Worm (Caenorhabditis elegans) whole organism, midembryonic: ENCODE results near the gene F13H10.9.
"Not testable (repeated sequence)": the region's sequence is repeated elsewhere in the genome, so short reads cannot be mapped to it uniquely, and the experiment has no call there.

ENCODE experiments used
- T22C8.4 ChIP-seq: fragments of 200-800 bp; sonication (Bioruptor generic); IDR thresholded peaks from 2 replicates; pipeline ENCODE4 v1.3.6; 2022; ENCODE audit warnings: missing genetic modification characterization, missing compliant biosample characterization
- cog-1 ChIP-seq: sonication (generic microtip); optimal IDR thresholded peaks from 2 replicates; lab custom pipeline; 2016; ENCODE audit warnings: missing genetic modification characterization, missing compliant biosample characterization
- flt-1 ChIP-seq: fragments of 200-800 bp; sonication (Bioruptor generic); IDR thresholded peaks from 2 replicates; pipeline ENCODE4 v1.3.6; 2022; ENCODE audit warnings: missing genetic modification characterization, missing compliant biosample characterization
- klf-2 ChIP-seq: fragments of 200-800 bp; sonication (Bioruptor generic); conservative IDR thresholded peaks from 2 replicates; pipeline ENCODE4 v1.3.6; 2022; ENCODE audit warnings: missing genetic modification reagents, missing genetic modification characterization, missing compliant biosample characterization
- ref-1 ChIP-seq: fragments of 200-800 bp; sonication (Bioruptor generic); conservative IDR thresholded peaks from 2 replicates; pipeline ENCODE4 v1.3.6; 2022; ENCODE audit warnings: missing genetic modification reagents, missing genetic modification characterization, missing compliant biosample characterization
- tab-1 ChIP-seq: fragments of 200-800 bp; sonication (Bioruptor generic); IDR thresholded peaks from 2 replicates; pipeline ENCODE4 v1.3.6; 2022; ENCODE audit warnings: missing genetic modification characterization, missing compliant biosample characterization
- ztf-23 ChIP-seq: fragments of 200-800 bp; sonication (Bioruptor generic); IDR thresholded peaks from 2 replicates; pipeline ENCODE4 v1.3.6; 2022; ENCODE audit warnings: missing genetic modification reagents, missing genetic modification characterization, missing compliant biosample characterization
- ztf-29 ChIP-seq: fragments of 200-800 bp; sonication (Bioruptor generic); IDR thresholded peaks from 2 replicates; pipeline ENCODE4 v1.3.6; 2022; ENCODE audit warnings: missing genetic modification reagents, missing genetic modification characterization, missing compliant biosample characterization

- not testable (repeated sequence) for TF ChIP-seq flt-1 (GFP tag; lab: Robert Waterston, UW); tab-1 (GFP tag; lab: Robert Waterston, UW); ztf-23 (GFP tag; lab: Robert Waterston, UW); ref-1; klf-2 (GFP tag; lab: Robert Waterston, UW); ztf-29; cog-1 (tag; lab: Kevin White, UChicago); T22C8.4 (GFP tag; lab: Robert Waterston, UW)
These were observed 14.3 kb upstream of the F13H10.9 start, which contains the start of gene Y43E12A.3 for ce11 chrIV:10987342-10987945.
